Worm (Caenorhabditis elegans) whole organism, L1 larva: ENCODE data around the gene ptrg-1.

Experiments used
- C04F5.9 ChIP-seq: sonication (generic microtip); optimal IDR thresholded peaks from 2 replicates; lab custom pipeline; 2016; ENCODE audit warnings: missing genetic modification characterization, missing compliant biosample characterization
- ama-1 ChIP-seq: fragments of 150-350 bp; optimal IDR thresholded peaks from 2 replicates; lab custom pipeline; 2014
- ceh-82 ChIP-seq, 3 experiments: fragments of 150-350 bp in 1 of 3; sonication (generic microtip) in 2 of 3; optimal IDR thresholded peaks; 2 replicates each; lab custom pipeline; 2014 to 2017; ENCODE audit warnings: missing biosample characterization in 3 of 3, missing genetic modification characterization in 3 of 3
- ces-1 ChIP-seq: fragments of 150-350 bp; optimal IDR thresholded peaks from 2 replicates; lab custom pipeline; 2014; ENCODE audit warnings: missing biosample characterization, missing genetic modification reagents, missing genetic modification characterization
- dpl-1 ChIP-seq, 3 experiments: fragments of 150-350 bp in 2 of 3; sonication (generic microtip) in 1 of 3; optimal IDR thresholded peaks; 2 replicates each; lab custom pipeline; 2014 to 2017; ENCODE audit warnings: missing biosample characterization in 3 of 3, missing genetic modification characterization in 3 of 3, missing genetic modification reagents in 3 of 3
- efl-1 ChIP-seq, 4 experiments: fragments of 150-350 bp; optimal IDR thresholded peaks in 3 of 4; peaks in 1 of 4; 1 replicate in 1 of 4; 2 replicates in 3 of 4; lab custom pipeline; 2014; ENCODE audit warnings: missing biosample characterization in 2 of 4, missing genetic modification characterization in 2 of 4, missing genetic modification reagents in 2 of 4
- elt-3 ChIP-seq, 6 experiments: fragments of 150-350 bp in 1 of 6; sonication (generic microtip); optimal IDR thresholded peaks; 2 replicates each; lab custom pipeline; 2017 to 2018; ENCODE audit warnings: missing biosample characterization in 6 of 6, missing genetic modification characterization in 6 of 6, inconsistent platforms in 1 of 6
- nhr-237 ChIP-seq: fragments of 150-350 bp; optimal IDR thresholded peaks from 2 replicates; lab custom pipeline; 2014; ENCODE audit warnings: missing biosample characterization, missing genetic modification characterization
- nhr-76 ChIP-seq: sonication (generic microtip); optimal IDR thresholded peaks from 2 replicates; lab custom pipeline; 2017; ENCODE audit warnings: missing biosample characterization, missing genetic modification characterization
- pax-3 ChIP-seq: fragments of 200-800 bp; sonication (Bioruptor generic); optimal IDR thresholded peaks from 2 replicates; lab custom pipeline; 2018; ENCODE audit warnings: mild to moderate bottlenecking, missing genetic modification characterization, moderate library complexity, missing compliant biosample characterization
- sptf-1 ChIP-seq: fragments of 150-350 bp; optimal IDR thresholded peaks from 2 replicates; lab custom pipeline; 2014; ENCODE audit warnings: missing biosample characterization, missing genetic modification characterization
- swsn-7 ChIP-seq: sonication (generic microtip); optimal IDR thresholded peaks from 2 replicates; lab custom pipeline; 2016; ENCODE audit warnings: missing genetic modification characterization, missing compliant biosample characterization
- unc-30 ChIP-seq: sonication (generic microtip); optimal IDR thresholded peaks from 2 replicates; lab custom pipeline; 2017; ENCODE audit warnings: missing biosample characterization, missing genetic modification characterization
- zag-1 ChIP-seq: fragments of 150-350 bp; optimal IDR thresholded peaks from 2 replicates; lab custom pipeline; 2014; ENCODE audit warnings: missing biosample characterization, missing genetic modification characterization

- TF ChIP-seq nhr-237 (tag; lab: Kevin White, UChicago), result no peak
- TF ChIP-seq ceh-82 (tag; optimal IDR thresholded peaks at IDR 0.05; lab: Kevin White, UChicago), result no peak
- TF ChIP-seq ces-1, result no peak
- TF ChIP-seq nhr-76, result no peak
- no peak for TF ChIP-seq sptf-1 (tag; lab: Kevin White, UChicago)
- TF ChIP-seq efl-1 (optimal IDR thresholded peaks at IDR 0.05; lab: Kevin White, UChicago), result no peak
- no peak for TF ChIP-seq efl-1 (GFP tag; optimal IDR thresholded peaks at IDR 0.05 in 1 of 2; lab: Kevin White, UChicago)
- TF ChIP-seq ama-1, result no peak
- TF ChIP-seq elt-3 (tag; optimal IDR thresholded peaks at IDR 0.05; lab: Kevin White, UChicago), result no peak
- TF ChIP-seq pax-3, result no peak
- no peak for TF ChIP-seq zag-1 (tag; lab: Kevin White, UChicago)
- no peak for TF ChIP-seq swsn-7 (tag; lab: Kevin White, UChicago)
- TF ChIP-seq C04F5.9 (tag; lab: Kevin White, UChicago), result no peak
- no peak for TF ChIP-seq dpl-1 (GFP tag; optimal IDR thresholded peaks at IDR 0.05; lab: Kevin White, UChicago)
- no peak for TF ChIP-seq unc-30
Measured at ce11 chrIV:10144487-10144886, 49.8 kb downstream of the ptrg-1 start.
